Worm (Caenorhabditis elegans) whole organism, L4/young adult: Measurements from ENCODE around the gene C01G10.5.
"Not testable (repeated sequence)": the region's sequence is repeated elsewhere in the genome, so short reads cannot be mapped to it uniquely, and the experiment has no call there.

Source experiments
- W03F9.2 ChIP-seq: fragments of 150-350 bp; optimal IDR thresholded peaks from 2 replicates; lab custom pipeline; 2014; ENCODE audit warnings: missing biosample characterization, missing genetic modification characterization
- dao-5 ChIP-seq: sonication (generic microtip); optimal IDR thresholded peaks from 2 replicates; lab custom pipeline; 2016; ENCODE audit warnings: missing genotype, missing genetic modification characterization, moderate library complexity, missing compliant biosample characterization
- him-1 ChIP-seq: sonication (generic microtip); optimal IDR thresholded peaks from 2 replicates; lab custom pipeline; 2016; ENCODE audit warnings: missing genotype, missing genetic modification reagents, missing genetic modification characterization, missing compliant biosample characterization

- TF ChIP-seq dao-5 (tag; lab: Kevin White, UChicago); him-1 (tag; lab: Kevin White, UChicago); W03F9.2: not testable (repeated sequence)
Measured at ce11 chrV:15125162-15125561, 35.8 kb upstream of the C01G10.5 start, which contains the start of gene ugt-30.
